Worm (Caenorhabditis elegans) whole organism, late embryonic: ENCODE measurements around the gene hap-1.

Source experiments
- F13H6.1 ChIP-seq: sonication (generic microtip); optimal IDR thresholded peaks from 2 replicates; lab custom pipeline; 2016; ENCODE audit warnings: missing genetic modification characterization, missing compliant biosample characterization
- K09A11.1 ChIP-seq: sonication (generic microtip); optimal IDR thresholded peaks from 2 replicates; lab custom pipeline; 2017; ENCODE audit warnings: antibody characterized with exemption, mild to moderate bottlenecking, missing genetic modification characterization, missing compliant biosample characterization; ENCODE audit not compliant: insufficient read depth
- T23F11.4 ChIP-seq: fragments of 200-800 bp; sonication (Bioruptor generic); optimal IDR thresholded peaks from 2 replicates; lab custom pipeline; 2018; ENCODE audit warnings: mild to moderate bottlenecking, missing genetic modification characterization, missing compliant biosample characterization
- Y22D7AL.16 ChIP-seq: sonication (generic microtip); optimal IDR thresholded peaks from 2 replicates; lab custom pipeline; 2016; ENCODE audit warnings: missing genetic modification characterization, missing compliant biosample characterization
- ahr-1 ChIP-seq: sonication (generic microtip); optimal IDR thresholded peaks from 2 replicates; lab custom pipeline; 2016; ENCODE audit warnings: missing genetic modification characterization, missing compliant biosample characterization
- ama-1 ChIP-seq: fragments of 150-350 bp; optimal IDR thresholded peaks from 2 replicates; lab custom pipeline; 2014
- ceh-14 ChIP-seq: sonication (generic microtip); optimal IDR thresholded peaks from 2 replicates; lab custom pipeline; 2016; ENCODE audit warnings: missing genotype, missing genetic modification characterization, missing compliant biosample characterization
- ceh-18 ChIP-seq: sonication (generic microtip); optimal IDR thresholded peaks from 2 replicates; lab custom pipeline; 2016; ENCODE audit warnings: missing genetic modification characterization, missing compliant biosample characterization
- ceh-22 ChIP-seq: sonication (generic microtip); optimal IDR thresholded peaks from 2 replicates; lab custom pipeline; 2017; ENCODE audit warnings: missing biosample characterization, missing genetic modification characterization
- ceh-34 ChIP-seq: sonication (generic microtip); optimal IDR thresholded peaks from 2 replicates; lab custom pipeline; 2016; ENCODE audit warnings: mild to moderate bottlenecking, missing genetic modification characterization, missing compliant biosample characterization
- ceh-45 ChIP-seq: fragments of 200-800 bp; sonication (Bioruptor generic); IDR thresholded peaks from 2 replicates; pipeline ENCODE4 v1.3.6; 2022; ENCODE audit warnings: missing genetic modification reagents, missing genetic modification characterization, missing compliant biosample characterization
- dmd-4 ChIP-seq: sonication (generic microtip); optimal IDR thresholded peaks from 2 replicates; lab custom pipeline; 2016; ENCODE audit warnings: borderline replicate concordance, missing genetic modification characterization, missing compliant biosample characterization
- elt-2 ChIP-seq: sonication (generic microtip); optimal IDR thresholded peaks from 2 replicates; lab custom pipeline; 2016; ENCODE audit warnings: missing genetic modification reagents, missing genetic modification characterization, missing compliant biosample characterization
- elt-4 ChIP-seq: sonication (generic microtip); optimal IDR thresholded peaks from 2 replicates; lab custom pipeline; 2016; ENCODE audit warnings: missing genetic modification characterization, missing compliant biosample characterization
- ets-4 ChIP-seq: sonication (generic microtip); optimal IDR thresholded peaks from 2 replicates; lab custom pipeline; 2016; ENCODE audit warnings: missing genetic modification characterization, missing compliant biosample characterization
- eyg-1 ChIP-seq: sonication (generic microtip); optimal IDR thresholded peaks from 2 replicates; lab custom pipeline; 2016; ENCODE audit warnings: missing genotype, missing genetic modification characterization, missing compliant biosample characterization
- fkh-10 ChIP-seq: fragments of 150-350 bp; optimal IDR thresholded peaks from 2 replicates; lab custom pipeline; 2014; ENCODE audit warnings: missing biosample characterization, missing genetic modification reagents, missing genetic modification characterization
- fkh-6 ChIP-seq: sonication (generic microtip); optimal IDR thresholded peaks from 2 replicates; lab custom pipeline; 2016; ENCODE audit warnings: missing genetic modification characterization, missing compliant biosample characterization
- hlh-13 ChIP-seq: fragments of 200-800 bp; sonication (Bioruptor generic); optimal IDR thresholded peaks from 2 replicates; lab custom pipeline; 2018; ENCODE audit warnings: mild to moderate bottlenecking, missing genetic modification characterization, missing compliant biosample characterization
- hlh-30 ChIP-seq: sonication (generic microtip); optimal IDR thresholded peaks from 2 replicates; lab custom pipeline; 2017; ENCODE audit warnings: antibody characterized with exemption, missing genetic modification characterization, missing compliant biosample characterization; ENCODE audit not compliant: insufficient read depth
- hlh-6 ChIP-seq: sonication (generic microtip); optimal IDR thresholded peaks from 2 replicates; lab custom pipeline; 2016; ENCODE audit warnings: missing genotype, missing genetic modification characterization, missing compliant biosample characterization
- lim-6 ChIP-seq: sonication (generic microtip); optimal IDR thresholded peaks from 2 replicates; lab custom pipeline; 2016; ENCODE audit warnings: missing genetic modification characterization, missing compliant biosample characterization
- lin-11 ChIP-seq: fragments of 200-800 bp; sonication (Bioruptor generic); optimal IDR thresholded peaks from 2 replicates; lab custom pipeline; 2018; ENCODE audit warnings: mild to moderate bottlenecking, missing genetic modification characterization, missing compliant biosample characterization
- madf-2 ChIP-seq: sonication (generic microtip); optimal IDR thresholded peaks from 2 replicates; lab custom pipeline; 2017; ENCODE audit warnings: missing genetic modification characterization, missing compliant biosample characterization
- mec-3 ChIP-seq: sonication (generic microtip); optimal IDR thresholded peaks from 2 replicates; lab custom pipeline; 2016; ENCODE audit warnings: borderline replicate concordance, missing genetic modification characterization, missing compliant biosample characterization
- nfya-1 ChIP-seq: sonication (generic microtip); optimal IDR thresholded peaks from 2 replicates; lab custom pipeline; 2017; ENCODE audit warnings: missing genetic modification characterization, mild to moderate bottlenecking, missing compliant biosample characterization, antibody characterized with exemption, moderate library complexity
- nhr-11 ChIP-seq: fragments of 150-350 bp; optimal IDR thresholded peaks from 2 replicates; lab custom pipeline; 2014; ENCODE audit warnings: missing biosample characterization, missing genetic modification characterization
- npax-4 ChIP-seq: sonication (generic microtip); optimal IDR thresholded peaks from 2 replicates; lab custom pipeline; 2016; ENCODE audit warnings: missing genetic modification characterization, missing compliant biosample characterization
- pag-3 ChIP-seq: sonication (generic microtip); optimal IDR thresholded peaks from 2 replicates; lab custom pipeline; 2016; ENCODE audit warnings: missing compliant biosample characterization, missing genetic modification characterization, borderline replicate concordance
- pat-9 ChIP-seq: fragments of 200-800 bp; sonication (Bioruptor generic); optimal IDR thresholded peaks from 2 replicates; lab custom pipeline; 2018; ENCODE audit warnings: mild to moderate bottlenecking, missing genetic modification characterization, moderate library complexity, missing compliant biosample characterization
- pha-2 ChIP-seq: sonication (generic microtip); optimal IDR thresholded peaks from 2 replicates; lab custom pipeline; 2017; ENCODE audit warnings: mild to moderate bottlenecking, missing genetic modification characterization, missing compliant biosample characterization
- pqm-1 ChIP-seq: sonication (generic microtip); optimal IDR thresholded peaks from 2 replicates; lab custom pipeline; 2016; ENCODE audit warnings: missing genetic modification characterization, missing compliant biosample characterization
- ref-2 ChIP-seq: sonication (generic microtip); optimal IDR thresholded peaks from 2 replicates; lab custom pipeline; 2016; ENCODE audit warnings: missing genetic modification characterization, missing compliant biosample characterization
- sox-4 ChIP-seq: sonication (generic microtip); optimal IDR thresholded peaks from 2 replicates; lab custom pipeline; 2017; ENCODE audit warnings: mild to moderate bottlenecking, missing genetic modification characterization, inconsistent platforms, missing compliant biosample characterization
- tbx-7 ChIP-seq: sonication (generic microtip); optimal IDR thresholded peaks from 2 replicates; lab custom pipeline; 2016; ENCODE audit warnings: missing genotype, missing genetic modification characterization, missing compliant biosample characterization
- ttx-3 ChIP-seq: sonication (generic microtip); optimal IDR thresholded peaks from 2 replicates; lab custom pipeline; 2016; ENCODE audit warnings: missing genetic modification reagents, missing genetic modification characterization, missing compliant biosample characterization
- unc-3 ChIP-seq, 2 experiments: fragments of 200-800 bp in 1 of 2; sonication (Bioruptor generic) in 1 of 2; sonication (generic microtip) in 1 of 2; conservative IDR thresholded peaks in 1 of 2; optimal IDR thresholded peaks in 1 of 2; 2 replicates each; pipeline versions ENCODE4 v1.3.6 to Lab custom; 2016 to 2022; ENCODE audit warnings: missing compliant biosample characterization in 2 of 2, missing genetic modification characterization in 2 of 2, missing genetic modification reagents in 1 of 2
- unc-42 ChIP-seq: sonication (generic microtip); optimal IDR thresholded peaks from 2 replicates; lab custom pipeline; 2016; ENCODE audit warnings: missing genotype, missing genetic modification characterization, missing compliant biosample characterization

Gene hap-1

DNA sequence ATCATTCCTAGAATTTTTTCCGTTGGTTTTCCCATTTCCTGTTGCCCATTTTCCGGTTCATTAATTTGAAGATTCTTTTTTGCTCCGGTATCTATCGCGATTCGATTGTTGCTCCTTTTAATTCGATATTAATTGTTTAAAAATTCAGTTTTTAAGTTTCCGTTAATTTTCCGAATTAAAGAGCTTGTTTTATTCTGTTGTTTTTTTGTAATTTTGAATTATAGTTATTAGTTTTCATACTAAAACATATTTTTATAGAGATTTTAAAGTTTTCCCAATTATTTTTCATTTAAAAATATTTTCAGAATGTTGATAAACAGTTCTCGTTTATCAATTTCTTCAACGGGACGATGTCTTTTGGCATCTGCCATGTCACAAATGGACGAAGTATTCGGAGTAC is 29.4 kb upstream of the hap-1 start, which contains the start of gene mrps-26:
Gene mrps-26 (plus strand): TSS at position 301 of the 400 bp plus-strand sequence.
- no peak for TF ChIP-seq lin-11 (tag; lab: Kevin White, UChicago)
- no peak for TF ChIP-seq Y22D7AL.16 (tag; lab: Kevin White, UChicago)
- no peak for TF ChIP-seq T23F11.4 (GFP tag; lab: Kevin White, UChicago)
- no peak for TF ChIP-seq ceh-34 (tag; lab: Kevin White, UChicago)
- no peak for TF ChIP-seq ttx-3 (tag; lab: Kevin White, UChicago)
- no peak for TF ChIP-seq elt-4
- no peak for TF ChIP-seq hlh-30 (tag; lab: Kevin White, UChicago)

- TF ChIP-seq pha-2 (tag; lab: Kevin White, UChicago) (no peak), ceh-22 (no peak), hlh-13 (GFP tag; lab: Kevin White, UChicago) (no peak)
- TF ChIP-seq, all 69 proteins: peak for 0
Observed at ce11 chrIII:5236104-5236503, 27.6 kb upstream of the hap-1 start, which contains the start of gene prx-10. prx-10 (plus strand) TSS chrIII:5236404.

ce11 chrIII:5241854-5242253 is 21.9 kb upstream of the hap-1 start:
- TF ChIP-seq ceh-34 (tag; lab: Kevin White, UChicago) (no peak), T23F11.4 (GFP tag; lab: Kevin White, UChicago) (no peak), ceh-18 (tag; lab: Kevin White, UChicago) (no peak)
- TF ChIP-seq, all 69 proteins: peak for 0

- no peak for TF ChIP-seq ceh-34 (tag; lab: Kevin White, UChicago)
- no peak for TF ChIP-seq K09A11.1 (tag; lab: Kevin White, UChicago)
- no peak for TF ChIP-seq F13H6.1 (tag; lab: Kevin White, UChicago)
- TF ChIP-seq elt-2: no peak
- TF ChIP-seq Y22D7AL.16 (tag; lab: Kevin White, UChicago): no peak
- TF ChIP-seq nfya-1 (tag; lab: Kevin White, UChicago): no peak
- no peak for TF ChIP-seq tbx-7 (tag; lab: Kevin White, UChicago)
Observed at ce11 chrIII:5244539-5244938, 19.2 kb upstream of the hap-1 start, which contains the start of gene cnd-1. cnd-1 (minus strand) TSS chrIII:5244639.

DNA sequence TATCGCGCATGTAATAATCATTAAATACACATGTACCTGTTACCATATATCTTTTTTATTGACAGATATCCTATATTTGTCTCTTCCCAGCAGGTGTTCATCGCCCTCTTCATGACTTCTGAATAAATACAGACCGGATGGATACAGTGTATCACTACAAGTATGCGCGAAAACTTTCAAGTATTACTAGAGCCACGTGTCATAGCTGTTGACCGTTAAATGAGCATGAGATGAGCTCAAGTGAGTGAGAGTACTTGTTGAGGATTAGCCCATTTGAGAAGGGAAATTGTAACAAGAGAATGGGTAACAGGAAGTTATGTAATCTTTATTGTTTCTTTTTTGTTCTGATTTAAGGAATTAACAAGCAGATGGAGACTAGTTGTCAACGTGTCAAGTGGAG is 18.7 kb upstream of the hap-1 start:
- TF ChIP-seq ceh-14 (no peak), fkh-6 (tag; lab: Kevin White, UChicago) (no peak), hlh-6 (tag; lab: Kevin White, UChicago) (no peak), pat-9 (tag; lab: Kevin White, UChicago) (no peak), eyg-1 (no peak), mec-3 (no peak), dmd-4 (no peak), nhr-11 (tag; lab: Kevin White, UChicago) (no peak), lim-6 (tag; lab: Kevin White, UChicago) (no peak), Y22D7AL.16 (tag; lab: Kevin White, UChicago) (no peak), F13H6.1 (tag; lab: Kevin White, UChicago) (no peak), unc-42 (tag; lab: Kevin White, UChicago) (no peak), fkh-10 (GFP tag; lab: Kevin White, UChicago) (no peak), hlh-13 (GFP tag; lab: Kevin White, UChicago) (no peak), pag-3 (tag; lab: Kevin White, UChicago) (no peak)

DNA sequence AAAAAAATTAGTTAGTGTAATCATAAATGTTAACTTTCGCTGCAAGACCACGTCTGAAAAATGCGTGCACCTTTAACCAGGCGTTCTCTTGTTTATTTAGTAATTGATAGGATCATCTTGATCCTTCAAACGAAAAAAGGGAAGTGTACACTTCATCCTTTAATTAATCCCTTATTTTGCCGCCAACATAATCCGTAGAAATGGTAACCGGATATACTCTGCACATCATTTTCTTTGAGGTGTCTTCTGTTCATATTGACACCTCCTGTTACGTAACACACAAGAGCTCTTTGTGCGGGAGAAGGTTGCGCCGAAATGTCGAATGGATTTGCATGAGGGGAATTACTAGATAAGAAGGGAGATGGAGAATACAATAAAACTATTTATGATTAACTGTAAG is 15.0 kb upstream of the hap-1 start:
- TF ChIP-seq ceh-14: no peak
- no peak for TF ChIP-seq tbx-7 (tag; lab: Kevin White, UChicago)
- no peak for TF ChIP-seq ama-1
- no peak for TF ChIP-seq pqm-1 (tag; lab: Kevin White, UChicago)
- no peak for TF ChIP-seq madf-2 (tag; lab: Kevin White, UChicago)
- no peak for TF ChIP-seq dmd-4
- TF ChIP-seq sox-4: no peak
- TF ChIP-seq npax-4 (tag; lab: Kevin White, UChicago): no peak
- no peak for TF ChIP-seq fkh-6 (tag; lab: Kevin White, UChicago)
- TF ChIP-seq hlh-6 (tag; lab: Kevin White, UChicago): no peak
- TF ChIP-seq ref-2: no peak
- no peak for TF ChIP-seq ceh-22
- TF ChIP-seq unc-3 (GFP tag; conservative IDR thresholded peaks at IDR 0.05; lab: Robert Waterston, UW): no peak
- no peak for TF ChIP-seq unc-3 (tag; optimal IDR thresholded peaks at IDR 0.05; lab: Kevin White, UChicago)
- TF ChIP-seq ahr-1 (tag; lab: Kevin White, UChicago): no peak
- no peak for TF ChIP-seq fkh-10 (GFP tag; lab: Kevin White, UChicago)
- no peak for TF ChIP-seq pat-9 (tag; lab: Kevin White, UChicago)
- TF ChIP-seq nfya-1 (tag; lab: Kevin White, UChicago): no peak
- no peak for TF ChIP-seq ceh-45 (GFP tag; lab: Robert Waterston, UW)
- no peak for TF ChIP-seq ets-4 (tag; lab: Kevin White, UChicago)
